Worm (Caenorhabditis elegans) whole organism, midembryonic: ENCODE measurements around the gene cyp-13A12.
A peak's percentile ranks its signal among the peaks of the same experiment; 100 is the strongest.

Experiments used
- T22C8.4 ChIP-seq: fragments of 200-800 bp; sonication (Bioruptor generic); IDR thresholded peaks from 2 replicates; pipeline ENCODE4 v1.3.6; 2022; ENCODE audit warnings: missing genetic modification characterization, missing compliant biosample characterization
- cog-1 ChIP-seq: sonication (generic microtip); optimal IDR thresholded peaks from 2 replicates; lab custom pipeline; 2016; ENCODE audit warnings: missing genetic modification characterization, missing compliant biosample characterization
- flt-1 ChIP-seq: fragments of 200-800 bp; sonication (Bioruptor generic); IDR thresholded peaks from 2 replicates; pipeline ENCODE4 v1.3.6; 2022; ENCODE audit warnings: missing genetic modification characterization, missing compliant biosample characterization
- klf-2 ChIP-seq: fragments of 200-800 bp; sonication (Bioruptor generic); conservative IDR thresholded peaks from 2 replicates; pipeline ENCODE4 v1.3.6; 2022; ENCODE audit warnings: missing genetic modification reagents, missing genetic modification characterization, missing compliant biosample characterization
- med-1 ChIP-seq: sonication (generic microtip); optimal IDR thresholded peaks from 2 replicates; lab custom pipeline; 2017; ENCODE audit warnings: missing genetic modification characterization, mild to moderate bottlenecking, missing compliant biosample characterization, antibody characterized with exemption, missing genetic modification reagents; ENCODE audit not compliant: insufficient read depth
- ref-1 ChIP-seq: fragments of 200-800 bp; sonication (Bioruptor generic); conservative IDR thresholded peaks from 2 replicates; pipeline ENCODE4 v1.3.6; 2022; ENCODE audit warnings: missing genetic modification reagents, missing genetic modification characterization, missing compliant biosample characterization
- tab-1 ChIP-seq: fragments of 200-800 bp; sonication (Bioruptor generic); IDR thresholded peaks from 2 replicates; pipeline ENCODE4 v1.3.6; 2022; ENCODE audit warnings: missing genetic modification characterization, missing compliant biosample characterization
- ztf-23 ChIP-seq: fragments of 200-800 bp; sonication (Bioruptor generic); IDR thresholded peaks from 2 replicates; pipeline ENCODE4 v1.3.6; 2022; ENCODE audit warnings: missing genetic modification reagents, missing genetic modification characterization, missing compliant biosample characterization
- ztf-29 ChIP-seq: fragments of 200-800 bp; sonication (Bioruptor generic); IDR thresholded peaks from 2 replicates; pipeline ENCODE4 v1.3.6; 2022; ENCODE audit warnings: missing genetic modification reagents, missing genetic modification characterization, missing compliant biosample characterization

Gene cyp-13A12

ce11 chrIII:13029608-13030007 is 5.3 kb downstream of the cyp-13A12 start, which contains the start of gene F14F7.4:
Gene F14F7.4 (minus strand): TSS chrIII:13029708.
- TF ChIP-seq cog-1 = no peak
- no peak for TF ChIP-seq med-1
- TF ChIP-seq tab-1 (GFP tag; lab: Robert Waterston, UW) = no peak
- no peak for TF ChIP-seq flt-1
- no peak for TF ChIP-seq ztf-29 (GFP tag; lab: Robert Waterston, UW)
- TF ChIP-seq ztf-23 (GFP tag; lab: Robert Waterston, UW) = no peak
- TF ChIP-seq ref-1 (GFP tag; lab: Robert Waterston, UW) = no peak
- no peak for TF ChIP-seq klf-2 (GFP tag; lab: Robert Waterston, UW)

DNA sequence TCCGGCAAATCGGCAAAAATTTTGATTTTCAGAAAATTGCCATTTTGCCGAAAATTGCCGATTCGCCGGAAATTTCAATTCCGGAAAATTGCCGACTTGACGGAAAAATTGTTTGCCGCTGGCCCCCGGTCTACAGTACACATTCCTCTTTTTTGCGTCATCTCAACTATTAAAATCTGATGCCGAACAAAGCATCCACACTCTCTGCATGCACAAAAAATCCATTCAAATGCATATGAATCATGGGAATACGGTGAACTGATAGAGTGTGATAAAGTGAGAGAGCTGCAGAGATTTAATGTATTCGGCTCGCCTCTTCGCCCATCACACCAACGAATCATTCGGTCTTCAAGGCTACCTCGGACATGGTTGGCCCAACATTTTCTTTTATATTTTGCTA is 6.2 kb downstream of the cyp-13A12 start, which contains the start of gene F14F7.7:
Gene F14F7.7, plus strand, starts transcription at position 354 of the 400 bp plus-strand sequence.
- TF ChIP-seq ztf-23 (GFP tag; lab: Robert Waterston, UW) (no peak), med-1 (no peak), klf-2 (GFP tag; lab: Robert Waterston, UW) (no peak), cog-1 (no peak), tab-1 (GFP tag; lab: Robert Waterston, UW) (no peak), ref-1 (GFP tag; lab: Robert Waterston, UW) (no peak), ztf-29 (GFP tag; lab: Robert Waterston, UW) (no peak), T22C8.4 (GFP tag; lab: Robert Waterston, UW) (no peak), flt-1 (no peak)

DNA sequence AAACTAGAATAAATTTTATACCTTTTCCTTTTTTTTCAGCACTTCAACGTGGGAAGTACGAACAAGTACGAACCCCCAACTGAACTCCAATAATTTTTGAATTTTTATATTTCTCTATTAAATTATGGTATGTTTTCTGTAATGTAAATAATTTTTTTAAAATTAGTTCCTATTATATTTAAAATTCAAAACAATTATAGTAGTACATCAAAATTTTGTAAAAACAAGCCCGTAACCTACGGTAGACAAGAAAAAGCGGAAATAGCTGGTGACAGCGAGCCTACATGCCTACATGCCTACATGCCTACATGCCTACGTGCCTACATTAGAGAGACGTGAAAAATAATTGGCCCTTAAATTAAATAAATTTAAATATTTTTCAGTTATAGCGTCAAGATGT is 7.4 kb downstream of the cyp-13A12 start, which contains the start of gene F14F7.5:
Gene F14F7.5, plus strand, starts transcription at position 301 of the 400 bp plus-strand sequence.
- TF ChIP-seq flt-1 (no peak), klf-2 (GFP tag; lab: Robert Waterston, UW) (no peak), tab-1 (GFP tag; lab: Robert Waterston, UW) (no peak), cog-1 (no peak), T22C8.4 (GFP tag; lab: Robert Waterston, UW) (no peak), ztf-23 (GFP tag; lab: Robert Waterston, UW) (no peak), ref-1 (GFP tag; lab: Robert Waterston, UW) (no peak)

DNA sequence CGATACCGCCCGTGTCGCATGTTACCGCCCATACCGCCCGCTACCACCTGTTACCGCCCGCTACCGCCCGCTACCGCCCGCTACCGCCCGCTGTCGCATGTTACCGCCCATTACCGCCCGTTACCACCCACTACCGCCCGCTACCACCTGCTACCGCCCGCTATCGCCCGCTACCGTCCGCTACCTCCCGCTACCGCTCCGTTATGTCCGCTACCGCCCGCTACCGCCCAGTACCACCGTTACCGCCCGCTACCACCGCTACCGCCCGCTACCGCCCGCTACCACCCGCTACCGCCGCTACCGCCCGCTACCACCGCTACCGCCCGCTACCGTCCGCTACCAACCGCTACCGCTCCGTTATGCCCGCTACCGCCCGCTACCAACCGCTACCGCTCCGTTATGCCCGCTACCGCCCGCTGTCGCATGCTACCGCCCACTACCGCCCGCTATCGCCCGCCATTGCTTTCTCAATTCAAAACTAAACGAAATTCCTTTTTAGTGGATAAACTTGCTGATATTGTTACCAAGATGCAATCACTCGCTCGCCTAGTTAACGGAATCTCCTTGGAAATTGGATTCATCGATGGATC is 8.2 kb downstream of the cyp-13A12 start:
- TF ChIP-seq ztf-23 (GFP tag; lab: Robert Waterston, UW) = 0 out of 2 replicates have a peak, but pooled peaks have one; percentile 12
- TF ChIP-seq med-1 = no peak
- no peak for TF ChIP-seq ref-1 (GFP tag; lab: Robert Waterston, UW)
- 0 out of 2 replicates have a peak, but pooled peaks have one; percentile 5 for TF ChIP-seq flt-1
- TF ChIP-seq T22C8.4 (GFP tag; lab: Robert Waterston, UW) = no peak
- no peak for TF ChIP-seq ztf-29 (GFP tag; lab: Robert Waterston, UW)
- no peak for TF ChIP-seq cog-1
- no peak for TF ChIP-seq klf-2 (GFP tag; lab: Robert Waterston, UW)
- TF ChIP-seq tab-1 (GFP tag; lab: Robert Waterston, UW) = no peak

DNA sequence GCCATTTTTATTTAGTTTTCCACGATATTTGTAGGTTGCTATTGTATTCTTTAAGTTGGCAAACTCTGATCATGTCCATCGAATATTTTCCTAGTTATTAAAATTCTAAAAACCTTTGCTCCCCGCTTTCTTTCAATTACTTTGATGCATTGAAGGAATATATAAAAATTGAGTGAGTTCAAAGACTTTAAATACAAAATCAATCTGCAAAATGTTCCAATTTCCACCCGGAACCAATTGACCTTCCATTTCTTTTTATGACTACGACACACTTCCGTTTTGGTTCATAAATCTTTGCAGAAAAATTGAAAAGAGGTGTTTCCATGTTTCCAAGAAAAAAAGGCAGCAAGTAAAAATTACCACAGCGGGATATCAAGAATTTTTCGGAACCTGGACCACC is 15.4 kb downstream of the cyp-13A12 start, which contains the start of gene F54F12.2:
Gene F54F12.2, plus strand, starts transcription at position 301 of the 400 bp plus-strand sequence.
- TF ChIP-seq med-1 = no peak
- TF ChIP-seq cog-1 = no peak
- TF ChIP-seq tab-1 (GFP tag; lab: Robert Waterston, UW) = no peak
- TF ChIP-seq flt-1 = no peak

ce11 chrIII:13049956-13050355 is 25.6 kb downstream of the cyp-13A12 start:
- TF ChIP-seq ztf-29 (GFP tag; lab: Robert Waterston, UW) = no peak
- no peak for TF ChIP-seq ref-1 (GFP tag; lab: Robert Waterston, UW)
- no peak for TF ChIP-seq ztf-23 (GFP tag; lab: Robert Waterston, UW)
- no peak for TF ChIP-seq med-1
- no peak for TF ChIP-seq flt-1
- TF ChIP-seq tab-1 (GFP tag; lab: Robert Waterston, UW) = no peak
- TF ChIP-seq T22C8.4 (GFP tag; lab: Robert Waterston, UW) = no peak
- TF ChIP-seq klf-2 (GFP tag; lab: Robert Waterston, UW) = no peak
- TF ChIP-seq cog-1 = no peak

ce11 chrIII:13055342-13055741 is 31.0 kb downstream of the cyp-13A12 start, which contains the start of gene F54F12.1:
Gene F54F12.1 (minus strand): TSS chrIII:13055442.
- TF ChIP-seq med-1 (no peak), T22C8.4 (GFP tag; lab: Robert Waterston, UW) (no peak), flt-1 (no peak), cog-1 (no peak)

DNA sequence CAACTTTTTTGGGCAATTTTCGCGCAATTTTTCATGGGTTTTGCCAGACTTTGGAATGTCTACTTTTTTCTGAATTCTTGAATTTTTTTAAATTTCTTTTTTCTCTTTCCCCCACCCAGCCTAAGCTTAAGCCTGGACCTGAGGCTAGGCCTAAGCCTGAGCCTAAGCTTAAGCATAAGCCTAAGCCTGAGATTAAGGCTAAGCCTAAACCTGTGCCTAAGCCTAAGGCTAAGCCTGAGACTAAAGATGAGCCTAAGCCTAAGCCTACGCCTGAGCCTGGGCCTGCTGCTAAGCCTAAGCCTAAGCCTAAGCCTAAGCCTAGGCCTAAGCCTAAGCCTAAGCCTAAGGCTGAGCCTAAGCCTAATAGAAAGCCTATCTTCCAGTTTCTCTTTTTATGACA is 31.9 kb downstream of the cyp-13A12 start:
- TF ChIP-seq ztf-29 (GFP tag; lab: Robert Waterston, UW) (peak; percentile 58; the same call in 1 of the 2 replicates), tab-1 (GFP tag; lab: Robert Waterston, UW) (no peak), ztf-23 (GFP tag; lab: Robert Waterston, UW) (no peak)

ce11 chrIII:13056735-13057134 is 32.4 kb downstream of the cyp-13A12 start:
- TF ChIP-seq cog-1 (no peak), ref-1 (GFP tag; lab: Robert Waterston, UW) (no peak), tab-1 (GFP tag; lab: Robert Waterston, UW) (no peak), flt-1 (no peak), med-1 (no peak), ztf-29 (GFP tag; lab: Robert Waterston, UW) (no peak), ztf-23 (GFP tag; lab: Robert Waterston, UW) (no peak), T22C8.4 (GFP tag; lab: Robert Waterston, UW) (no peak), klf-2 (GFP tag; lab: Robert Waterston, UW) (no peak)

ce11 chrIII:13058140-13058539 is 33.8 kb downstream of the cyp-13A12 start:
- TF ChIP-seq ztf-23 (GFP tag; lab: Robert Waterston, UW) (no peak), tab-1 (GFP tag; lab: Robert Waterston, UW) (no peak), klf-2 (GFP tag; lab: Robert Waterston, UW) (no peak), T22C8.4 (GFP tag; lab: Robert Waterston, UW) (no peak), ref-1 (GFP tag; lab: Robert Waterston, UW) (no peak), cog-1 (no peak), flt-1 (no peak), ztf-29 (GFP tag; lab: Robert Waterston, UW) (no peak)
